Worm (Caenorhabditis elegans): ENCODE data around the gene F46C8.3.

The F46C8.3 gene

ce11 chrX:7523799-7524198, 1.6 kb upstream of the F46C8.3 start:
- TF ChIP-seq zfh-2 (GFP tag; conservative IDR thresholded peaks at IDR 0.05): 0 out of 2 replicates have a peak, but pooled peaks have one; percentile 29
- TF ChIP-seq hrde-1 (tag; optimal IDR thresholded peaks at IDR 0.05; ENCODE audit: borderline replicate concordance): no peak
- no peak for TF ChIP-seq let-526 (GFP tag; IDR thresholded peaks at IDR 0.05)
- TF ChIP-seq mcd-1 (GFP tag; IDR thresholded peaks at IDR 0.05): no peak

DNA sequence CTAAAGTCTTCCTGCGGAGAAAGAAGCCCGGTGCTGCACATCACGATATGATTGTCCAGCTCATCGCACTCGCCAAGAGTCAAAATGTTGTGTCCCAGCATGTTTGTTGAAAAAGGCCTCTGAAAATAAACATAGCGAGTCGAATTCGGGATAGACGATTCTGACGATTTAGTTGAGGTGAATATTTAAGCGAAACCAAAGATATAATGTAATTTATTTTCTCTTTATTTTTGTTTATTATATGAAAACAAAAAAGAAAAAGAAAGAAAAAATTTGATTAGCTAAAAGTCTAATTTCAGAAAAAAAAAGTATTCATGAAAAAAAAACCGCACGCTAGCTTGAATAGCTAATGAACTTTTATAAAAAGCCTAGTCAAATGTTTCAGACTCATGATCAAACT, 7.3 kb downstream of the F46C8.3 start, which contains the start of gene ceh-14:
Gene ceh-14 (minus strand): TSS at position 101 of the 400 bp plus-strand sequence.
- TF ChIP-seq ztf-25 (GFP tag; IDR thresholded peaks at IDR 0.05) (no peak), Y95B8A.8 (GFP tag; IDR thresholded peaks at IDR 0.05) (no peak), ZK185.1 (tag; optimal IDR thresholded peaks at IDR 0.05; ENCODE audit: poor library complexity, severe bottlenecking) (no peak), ceh-27 (GFP tag; optimal IDR thresholded peaks at IDR 0.05) (no peak), egl-44 (GFP tag; IDR thresholded peaks at IDR 0.05) (no peak), lin-54 (GFP tag; optimal IDR thresholded peaks at IDR 0.05) (no peak), T26A5.8 (tag; optimal IDR thresholded peaks at IDR 0.05) (no peak), chd-7 (tag; optimal IDR thresholded peaks at IDR 0.05) (no peak), ztf-28 (GFP tag; IDR thresholded peaks at IDR 0.05) (no peak), athp-1 (tag; optimal IDR thresholded peaks at IDR 0.05) (no peak), lir-1 (GFP tag; conservative IDR thresholded peaks at IDR 0.05) (no peak), K12H6.12 (tag; optimal IDR thresholded peaks at IDR 0.05) (no peak), repo-1 (tag; optimal IDR thresholded peaks at IDR 0.05) (no peak), ztf-3 (GFP tag; optimal IDR thresholded peaks at IDR 0.05) (no peak), nhr-120 (GFP tag; IDR thresholded peaks at IDR 0.05) (no peak)

DNA sequence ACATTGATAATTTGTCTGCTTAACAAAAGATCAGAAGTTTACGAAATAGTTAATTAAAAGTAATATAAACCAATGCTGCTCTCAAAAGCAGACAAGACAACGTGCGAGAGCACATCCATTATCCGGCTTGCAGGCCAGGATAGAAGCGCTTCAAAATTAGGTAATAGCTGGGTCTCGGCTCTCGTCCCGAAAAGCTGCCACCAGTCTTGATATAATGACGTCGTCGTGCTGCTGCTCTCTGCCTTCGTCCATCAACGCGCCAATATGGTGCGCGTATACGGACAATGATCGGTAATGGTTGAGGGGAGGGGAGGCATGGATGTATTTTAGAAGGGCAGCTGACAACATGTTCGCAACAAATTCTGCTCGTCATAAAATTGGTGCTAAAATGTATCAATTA, 9.1 kb downstream of the F46C8.3 start:
- no peak for TF ChIP-seq unc-130 (GFP tag; optimal IDR thresholded peaks at IDR 0.05)
- 0 out of 2 replicates have a peak, but pooled peaks have one; percentile 23 for TF ChIP-seq zfh-2 (GFP tag; conservative IDR thresholded peaks at IDR 0.05)
- no peak for TF ChIP-seq atf-7 (tag; optimal IDR thresholded peaks at IDR 0.05)
- no peak for TF ChIP-seq ccch-3 (GFP tag; optimal IDR thresholded peaks at IDR 0.05)

DNA sequence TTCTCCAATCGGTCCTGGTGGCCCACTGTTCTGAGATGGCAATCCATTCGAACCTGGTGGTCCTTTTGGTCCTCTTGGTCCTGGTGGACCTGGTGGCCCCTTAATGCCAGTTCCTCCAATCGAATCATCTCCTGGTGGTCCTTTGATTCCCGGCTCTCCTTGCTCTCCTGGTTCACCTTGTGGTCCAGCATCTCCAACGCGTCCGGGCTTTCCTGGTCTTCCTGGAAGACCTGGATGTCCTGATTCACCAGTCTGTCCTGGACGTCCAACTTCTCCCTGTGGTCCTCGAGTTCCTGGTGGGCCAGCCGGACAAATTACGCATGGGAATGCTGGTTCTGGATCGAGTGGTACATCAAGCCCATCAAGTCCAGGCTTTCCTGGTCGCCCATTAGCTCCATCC, 11.5 kb downstream of the F46C8.3 start:
- TF ChIP-seq zfh-2 (GFP tag; conservative IDR thresholded peaks at IDR 0.05) (peak; percentile 82), dox-1 (GFP tag; IDR thresholded peaks at IDR 0.05) (no peak), lsy-27 (tag; optimal IDR thresholded peaks at IDR 0.05; ENCODE audit: borderline replicate concordance, insufficient read depth) (no peak), snpc-4 (GFP tag; optimal IDR thresholded peaks at IDR 0.05) (no peak), snpc-4 (tag; optimal IDR thresholded peaks at IDR 0.05) (no peak), F55B11.4 (tag; optimal IDR thresholded peaks at IDR 0.05; ENCODE audit: borderline replicate concordance, insufficient read depth) (no peak), lin-35 (GFP tag; optimal IDR thresholded peaks at IDR 0.05) (no peak), egrh-3 (GFP tag; IDR thresholded peaks at IDR 0.05) (0 out of 2 replicates have a peak, but pooled peaks have one; percentile 2), B0035.1 (tag; optimal IDR thresholded peaks at IDR 0.05) (no peak), let-607 (tag; optimal IDR thresholded peaks at IDR 0.05) (no peak)

ce11 chrX:7537742-7538268, 12.4 kb downstream of the F46C8.3 start, which contains the start of gene dpy-7:
Gene dpy-7 (minus strand): TSS chrX:7537792.
- TF ChIP-seq zim-3 (tag; optimal IDR thresholded peaks at IDR 0.05) (no peak), unc-62 (GFP tag; optimal IDR thresholded peaks at IDR 0.05) (no peak)
